4 fruit fly cellular contexts compared by ENCODE assay signal in the genomic region with DNA sequence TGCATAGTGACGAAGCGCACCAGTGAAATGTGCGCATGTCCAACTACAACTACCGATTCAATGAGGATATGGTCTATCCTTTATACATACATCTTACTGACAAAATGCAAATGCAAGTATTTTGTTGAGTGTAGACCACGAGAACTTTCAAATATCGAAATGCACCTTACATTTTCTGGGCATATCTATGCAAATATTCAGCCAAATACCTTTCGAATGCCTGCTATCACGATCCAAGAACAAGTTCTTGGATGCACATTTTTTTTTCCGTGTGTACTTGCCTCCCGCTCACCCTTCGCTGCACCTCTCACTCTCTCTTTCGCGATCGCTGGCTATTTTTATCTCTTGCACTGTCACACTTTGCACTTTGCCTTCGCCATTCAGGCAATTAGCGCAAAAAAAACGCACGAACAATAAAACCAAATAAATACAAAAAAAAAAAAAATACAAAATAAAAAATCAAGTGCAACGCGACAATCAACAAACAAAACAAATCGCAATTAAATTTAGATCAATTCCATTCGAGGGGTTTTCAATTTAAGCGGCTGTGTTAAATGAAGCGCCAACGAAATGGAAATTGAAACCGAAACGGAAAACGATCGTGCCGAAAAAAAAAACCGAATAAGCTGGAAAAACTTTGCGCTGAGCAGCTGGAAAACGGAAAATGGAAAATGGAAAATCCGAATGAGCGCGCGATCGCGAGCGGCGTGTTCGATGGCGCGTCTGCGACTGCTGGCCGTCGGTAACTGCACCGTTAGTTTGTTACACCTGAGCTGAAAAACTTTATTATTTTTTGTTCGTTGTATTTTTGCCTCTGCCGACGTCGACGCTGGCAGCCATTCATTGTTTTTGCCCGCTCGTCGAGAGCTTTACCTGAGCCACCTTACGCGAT.
TF ChIP-seq lines count a peak whose summit lies in the region.

No protein-coding gene starts in this region.

- no peak for TF ChIP-seq CTCF in whole organism, embryonic (GFP tag; optimal IDR thresholded peaks at IDR 0.05; lab: Kevin White, UChicago)

TF ChIP-seq in whole organism, adult, 20 proteins besides CTCF, POLR2A, EP300 and RAD21:
- TF ChIP-seq CG5204 (GFP tag; optimal IDR thresholded peaks at IDR 0.05; lab: Kevin White, UChicago), result peak; percentile 3
- peak; percentile 32 for TF ChIP-seq tj (GFP tag; optimal IDR thresholded peaks at IDR 0.05; lab: Kevin White, UChicago)
- TF ChIP-seq ovo (GFP tag; optimal IDR thresholded peaks at IDR 0.05; lab: Kevin White, UChicago), result peak; percentile 98
- TF ChIP-seq CG33017 (tag; optimal IDR thresholded peaks at IDR 0.05; lab: Kevin White, UChicago), result no peak
- no peak for TF ChIP-seq CG14711 (tag; optimal IDR thresholded peaks at IDR 0.05; lab: Kevin White, UChicago)
- TF ChIP-seq cic (GFP tag; optimal IDR thresholded peaks at IDR 0.05; lab: Kevin White, UChicago), result no peak
- no peak for TF ChIP-seq Crg-1 (GFP tag; optimal IDR thresholded peaks at IDR 0.05; lab: Kevin White, UChicago)
- no peak for TF ChIP-seq bab1 (GFP tag; optimal IDR thresholded peaks at IDR 0.05; lab: Kevin White, UChicago)
- TF ChIP-seq Hr96 (GFP tag; optimal IDR thresholded peaks at IDR 0.05; lab: Kevin White, UChicago), result peak; percentile 23
- TF ChIP-seq kay (GFP tag; lab: Kevin White, UChicago; ENCODE audit: borderline replicate concordance), result peak; percentile 33
- TF ChIP-seq toe (GFP tag; optimal IDR thresholded peaks at IDR 0.05; lab: Kevin White, UChicago), result no peak
- TF ChIP-seq cnc (optimal IDR thresholded peaks at IDR 0.05; lab: Kevin White, UChicago), result no peak
- TF ChIP-seq Clk (GFP tag; optimal IDR thresholded peaks at IDR 0.05; lab: Kevin White, UChicago), result no peak
- TF ChIP-seq CG11617 (GFP tag; optimal IDR thresholded peaks at IDR 0.05; lab: Kevin White, UChicago), result no peak
- TF ChIP-seq CG7101 (tag; optimal IDR thresholded peaks at IDR 0.05; lab: Kevin White, UChicago), result no peak
- TF ChIP-seq CG1620 (GFP tag; optimal IDR thresholded peaks at IDR 0.05; lab: Kevin White, UChicago), result no peak

TF ChIP-seq in whole organism, embryonic, 481 proteins besides CTCF, POLR2A, EP300 and RAD21 (continues in another document):
- TF ChIP-seq schlank (tag; optimal IDR thresholded peaks at IDR 0.05; lab: Kevin White, UChicago) (no peak), CG12104 (GFP tag; optimal IDR thresholded peaks at IDR 0.05; lab: Kevin White, UChicago) (no peak), dmrt11E (tag; optimal IDR thresholded peaks at IDR 0.05; lab: Kevin White, UChicago) (no peak), CG12769 (tag; optimal IDR thresholded peaks at IDR 0.05; lab: Kevin White, UChicago) (no peak), nom (GFP tag; optimal IDR thresholded peaks at IDR 0.05; lab: Kevin White, UChicago) (peak; percentile 77), row (GFP tag; IDR thresholded peaks at IDR 0.05; lab: Robert Waterston, UW) (peak; percentile 23; the same call in 1 of the 3 replicates), Drgx (GFP tag; IDR thresholded peaks at IDR 0.05; lab: Robert Waterston, UW) (peak; percentile 56; the same call in 1 of the 2 replicates), CG10565 (GFP tag; optimal IDR thresholded peaks at IDR 0.05; lab: Kevin White, UChicago) (no peak), Bteb2 (GFP tag; optimal IDR thresholded peaks at IDR 0.05; lab: Kevin White, UChicago) (no peak), chinmo (GFP tag; IDR thresholded peaks at IDR 0.05; lab: Robert Waterston, UW; ENCODE audit: partially characterized antibody) (0 out of 4 replicates have a peak, but pooled peaks have one; percentile 34), NFAT (GFP tag; IDR thresholded peaks at IDR 0.05; lab: Robert Waterston, UW) (no peak), bsh (GFP tag; optimal IDR thresholded peaks at IDR 0.05; lab: Kevin White, UChicago) (peak in 1 of 2 experiments; percentile 60), CG6689 (GFP tag; IDR thresholded peaks at IDR 0.05; lab: Robert Waterston, UW) (no peak), tna (GFP tag; IDR thresholded peaks at IDR 0.05; lab: Robert Waterston, UW; ENCODE audit: partially characterized antibody) (0 out of 2 replicates have a peak, but pooled peaks have one; percentile 14), Fer2 (tag; optimal IDR thresholded peaks at IDR 0.05; lab: Kevin White, UChicago) (no peak), Lpt (GFP tag; optimal IDR thresholded peaks at IDR 0.05; lab: Kevin White, UChicago) (no peak), CG7271 (tag; optimal IDR thresholded peaks at IDR 0.05; lab: Kevin White, UChicago) (no peak), Adf1 (GFP tag; IDR thresholded peaks at IDR 0.05; lab: Robert Waterston, UW) (peak; percentile 55), CG13287 (GFP tag; IDR thresholded peaks at IDR 0.05; lab: Robert Waterston, UW; ENCODE audit: partially characterized antibody) (no peak), MESR4 (GFP tag; optimal IDR thresholded peaks at IDR 0.05; lab: Kevin White, UChicago) (no peak)

TF ChIP-seq in whole organism, prepupa, 60 proteins besides CTCF, POLR2A, EP300 and RAD21 (continues in another document):
- peak; percentile 42 for TF ChIP-seq CG32006 (GFP tag; optimal IDR thresholded peaks at IDR 0.05; lab: Kevin White, UChicago)
- TF ChIP-seq CG6163 (GFP tag; IDR thresholded peaks at IDR 0.05; lab: Robert Waterston, UW), result peak; percentile 32; the same call in 1 of the 3 replicates
- TF ChIP-seq lz (GFP tag; optimal IDR thresholded peaks at IDR 0.05; lab: Kevin White, UChicago), result no peak
- no peak for TF ChIP-seq Sox102F (GFP tag; optimal IDR thresholded peaks at IDR 0.05; lab: Kevin White, UChicago)
- TF ChIP-seq esn (GFP tag; optimal IDR thresholded peaks at IDR 0.05; lab: Kevin White, UChicago), result no peak
- peak; percentile 4 for TF ChIP-seq Ets96B (tag; optimal IDR thresholded peaks at IDR 0.05; lab: Kevin White, UChicago)
- no peak for TF ChIP-seq spab (GFP tag; optimal IDR thresholded peaks at IDR 0.05; lab: Kevin White, UChicago)
- TF ChIP-seq CG7368 (GFP tag; optimal IDR thresholded peaks at IDR 0.05; lab: Kevin White, UChicago), result no peak
- TF ChIP-seq ss (GFP tag; optimal IDR thresholded peaks at IDR 0.05; lab: Kevin White, UChicago), result peak; percentile 45 to 52
- TF ChIP-seq net (GFP tag; optimal IDR thresholded peaks at IDR 0.05; lab: Kevin White, UChicago), result peak; percentile 11
- peak; percentile 60 for TF ChIP-seq svp (GFP tag; lab: Kevin White, UChicago)
- no peak for TF ChIP-seq topi (GFP tag; optimal IDR thresholded peaks at IDR 0.05; lab: Kevin White, UChicago)
- no peak for TF ChIP-seq fd59A (GFP tag; optimal IDR thresholded peaks at IDR 0.05; lab: Kevin White, UChicago)
- TF ChIP-seq Eip78C (GFP tag; lab: Kevin White, UChicago), result peak; percentile 16
- no peak for TF ChIP-seq Sox15 (GFP tag; optimal IDR thresholded peaks at IDR 0.05; lab: Kevin White, UChicago)
- no peak for TF ChIP-seq CG11762 (GFP tag; optimal IDR thresholded peaks at IDR 0.05; lab: Kevin White, UChicago; ENCODE audit: insufficient read depth)
- TF ChIP-seq achi (GFP tag; optimal IDR thresholded peaks at IDR 0.05; lab: Kevin White, UChicago), result peak; percentile 13
- peak; percentile 51 for TF ChIP-seq CG8119 (GFP tag; IDR thresholded peaks at IDR 0.05; lab: Robert Waterston, UW)
- TF ChIP-seq CG10669 (GFP tag; optimal IDR thresholded peaks at IDR 0.05; lab: Kevin White, UChicago), result peak; percentile 8
- peak; percentile 40 for TF ChIP-seq Hr4 (GFP tag; optimal IDR thresholded peaks at IDR 0.05; lab: Kevin White, UChicago)
- TF ChIP-seq acj6 (GFP tag; optimal IDR thresholded peaks at IDR 0.05; lab: Kevin White, UChicago), result peak; percentile 13
- no peak for TF ChIP-seq CG10631 (GFP tag; optimal IDR thresholded peaks at IDR 0.05; lab: Kevin White, UChicago)
- TF ChIP-seq pdm3 (GFP tag; optimal IDR thresholded peaks at IDR 0.05; lab: Kevin White, UChicago), result peak; percentile 11
- TF ChIP-seq Gug (GFP tag; IDR thresholded peaks at IDR 0.05; lab: Robert Waterston, UW), result peak; percentile 33; the same call in 1 of the 2 replicates

TF ChIP-seq in whole organism, pupa, 21 proteins besides CTCF, POLR2A, EP300 and RAD21:
- TF ChIP-seq CG8159 (tag; optimal IDR thresholded peaks at IDR 0.05; lab: Kevin White, UChicago), result no peak
- no peak for TF ChIP-seq D1 (tag; optimal IDR thresholded peaks at IDR 0.05; lab: Kevin White, UChicago)
- TF ChIP-seq CG34367 (tag; optimal IDR thresholded peaks at IDR 0.05; lab: Kevin White, UChicago), result no peak
- TF ChIP-seq CG10348 (GFP tag; IDR thresholded peaks at IDR 0.05; lab: Robert Waterston, UW), result no peak
- peak; percentile 71 for TF ChIP-seq fd96Ca (GFP tag; IDR thresholded peaks at IDR 0.05; lab: Robert Waterston, UW)
- TF ChIP-seq CG8301 (tag; optimal IDR thresholded peaks at IDR 0.05; lab: Kevin White, UChicago), result no peak
- TF ChIP-seq rn (GFP tag; IDR thresholded peaks at IDR 0.05; lab: Robert Waterston, UW), result no peak
- no peak for TF ChIP-seq CG9948 (tag; optimal IDR thresholded peaks at IDR 0.05; lab: Kevin White, UChicago)
- TF ChIP-seq CG17806 (tag; optimal IDR thresholded peaks at IDR 0.05; lab: Kevin White, UChicago), result no peak
- no peak for TF ChIP-seq CG15710 (tag; optimal IDR thresholded peaks at IDR 0.05; lab: Kevin White, UChicago)
- TF ChIP-seq CG12605 (GFP tag; IDR thresholded peaks at IDR 0.05; lab: Robert Waterston, UW), result 0 out of 2 replicates have a peak, but pooled peaks have one; percentile 12
- peak; percentile 37 for TF ChIP-seq Pif1A (GFP tag; optimal IDR thresholded peaks at IDR 0.05; lab: Kevin White, UChicago)
- TF ChIP-seq CG14655 (GFP tag; optimal IDR thresholded peaks at IDR 0.05; lab: Kevin White, UChicago), result no peak
- peak; percentile 35; the same call in 1 of the 2 replicates for TF ChIP-seq Ets98B (GFP tag; IDR thresholded peaks at IDR 0.05; lab: Robert Waterston, UW)
- TF ChIP-seq EcR (GFP tag; optimal IDR thresholded peaks at IDR 0.05; lab: Kevin White, UChicago), result no peak
- TF ChIP-seq CG4496 (GFP tag; IDR thresholded peaks at IDR 0.05; lab: Robert Waterston, UW), result peak; percentile 60; the same call in 2 of the 3 replicates
- no peak for TF ChIP-seq gl (tag; optimal IDR thresholded peaks at IDR 0.05; lab: Kevin White, UChicago)
- TF ChIP-seq Snoo (tag; optimal IDR thresholded peaks at IDR 0.05; lab: Kevin White, UChicago), result no peak
- peak; percentile 58 for TF ChIP-seq Pif1B (GFP tag; optimal IDR thresholded peaks at IDR 0.05; lab: Kevin White, UChicago)
- TF ChIP-seq CG13204 (GFP tag; optimal IDR thresholded peaks at IDR 0.05; lab: Kevin White, UChicago), result no peak
- TF ChIP-seq CG32121 (GFP tag; IDR thresholded peaks at IDR 0.05; lab: Robert Waterston, UW), result peak; percentile 33; the same call in 1 of the 2 replicates
TF ChIP-seq in whole organism, pupa: peak in this region for 7.
